Worm (Caenorhabditis elegans) whole organism, L4 larva: ENCODE measurements around the gene ubc-6.

Source experiments
- D1046.2 ChIP-seq: fragments of 200-800 bp; sonication (Bioruptor generic); IDR thresholded peaks from 2 replicates; pipeline ENCODE4 v1.3.6; 2022; ENCODE audit warnings: missing genetic modification characterization, missing compliant biosample characterization
- F10B5.3 ChIP-seq: sonication (generic microtip); optimal IDR thresholded peaks from 2 replicates; lab custom pipeline; 2016; ENCODE audit warnings: mild to moderate bottlenecking, missing genetic modification characterization, missing compliant biosample characterization
- F26F4.8 ChIP-seq: fragments of 200-800 bp; sonication (Bioruptor generic); conservative IDR thresholded peaks from 2 replicates; pipeline ENCODE4 v1.3.6; 2022; ENCODE audit warnings: missing genetic modification characterization, missing compliant biosample characterization
- F44E2.7 ChIP-seq: fragments of 200-800 bp; sonication (Bioruptor generic); IDR thresholded peaks from 2 replicates; pipeline ENCODE4 v2.1.2; 2022; ENCODE audit warnings: missing genetic modification characterization, missing compliant biosample characterization
- T20F7.1 ChIP-seq: fragments of 200-800 bp; sonication (Bioruptor generic); optimal IDR thresholded peaks from 2 replicates; lab custom pipeline; 2018; ENCODE audit warnings: mild to moderate bottlenecking, missing genetic modification characterization, missing compliant biosample characterization
- Y105C5A.15 ChIP-seq: fragments of 200-800 bp; sonication (Bioruptor generic); IDR thresholded peaks from 2 replicates; pipeline ENCODE4 v1.3.6; 2022; ENCODE audit warnings: missing genetic modification characterization, missing compliant biosample characterization
- Y5F2A.4 ChIP-seq: fragments of 200-800 bp; sonication (Bioruptor generic); optimal IDR thresholded peaks from 2 replicates; lab custom pipeline; 2018; ENCODE audit warnings: mild to moderate bottlenecking, missing genetic modification characterization, missing compliant biosample characterization
- ZK546.5 ChIP-seq, 2 experiments: sonication (generic microtip); optimal IDR thresholded peaks; 2 replicates each; lab custom pipeline; 2017; ENCODE audit warnings: missing biosample characterization in 2 of 2, missing genetic modification characterization in 2 of 2
- aly-2 ChIP-seq: sonication (generic microtip); optimal IDR thresholded peaks from 2 replicates; lab custom pipeline; 2018; ENCODE audit warnings: missing biosample characterization, missing genetic modification characterization
- ama-1 ChIP-seq: fragments of 150-350 bp; optimal IDR thresholded peaks from 2 replicates; lab custom pipeline; 2014; ENCODE audit warnings: inconsistent platforms, mixed read lengths
- arid-1 ChIP-seq: fragments of 200-800 bp; sonication (Bioruptor generic); conservative IDR thresholded peaks from 2 replicates; pipeline ENCODE4 v1.3.6; 2022; ENCODE audit warnings: missing genetic modification reagents, missing genetic modification characterization, missing compliant biosample characterization
- attf-4 ChIP-seq: sonication (generic microtip); optimal IDR thresholded peaks from 3 replicates; lab custom pipeline; 2017; ENCODE audit warnings: missing biosample characterization, missing genetic modification characterization
- ceh-20 ChIP-seq: fragments of 200-800 bp; sonication (Bioruptor generic); IDR thresholded peaks from 2 replicates; pipeline ENCODE4 v1.3.6; 2022; ENCODE audit warnings: missing genetic modification reagents, missing genetic modification characterization, missing compliant biosample characterization
- ceh-28 ChIP-seq: fragments of 150-350 bp; optimal IDR thresholded peaks from 2 replicates; lab custom pipeline; 2014; ENCODE audit warnings: missing biosample characterization, missing genetic modification reagents, missing genetic modification characterization
- ceh-32 ChIP-seq: sonication (generic microtip); optimal IDR thresholded peaks from 2 replicates; lab custom pipeline; 2016; ENCODE audit warnings: mild to moderate bottlenecking, missing genetic modification characterization, missing compliant biosample characterization; ENCODE audit not compliant: poor library complexity
- ceh-62 ChIP-seq: sonication (generic microtip); optimal IDR thresholded peaks from 2 replicates; lab custom pipeline; 2017; ENCODE audit warnings: missing biosample characterization, missing genetic modification characterization
- ceh-82 ChIP-seq: sonication (generic microtip); optimal IDR thresholded peaks from 2 replicates; lab custom pipeline; 2017; ENCODE audit warnings: missing biosample characterization, missing genetic modification characterization
- ces-1 ChIP-seq: fragments of 150-350 bp; sonication (generic microtip); optimal IDR thresholded peaks from 4 replicates; lab custom pipeline; 2014; ENCODE audit warnings: missing biosample characterization, missing genetic modification reagents, missing genetic modification characterization
- daf-16 ChIP-seq, 3 experiments: sonication (generic microtip); optimal IDR thresholded peaks; 2 replicates each; lab custom pipeline; 2016 to 2017; ENCODE audit warnings: missing genetic modification characterization in 3 of 3, missing genetic modification reagents in 3 of 3, mild to moderate bottlenecking in 2 of 3, missing compliant biosample characterization in 2 of 3, missing biosample characterization in 1 of 3, moderate library complexity in 1 of 3
- daf-8 ChIP-seq: fragments of 200-800 bp; sonication (Bioruptor generic); IDR thresholded peaks from 2 replicates; pipeline ENCODE4 v1.3.6; 2022; ENCODE audit warnings: missing genetic modification characterization, missing compliant biosample characterization
- dmd-6 ChIP-seq: fragments of 200-800 bp; sonication (Bioruptor generic); IDR thresholded peaks from 2 replicates; pipeline ENCODE4 v1.3.6; 2022; ENCODE audit warnings: missing genetic modification reagents, missing genetic modification characterization, missing compliant biosample characterization
- dpl-1 ChIP-seq: fragments of 150-350 bp; optimal IDR thresholded peaks from 2 replicates; lab custom pipeline; 2014; ENCODE audit warnings: missing biosample characterization, missing genetic modification reagents, missing genetic modification characterization
- egl-27 ChIP-seq: sonication (generic microtip); optimal IDR thresholded peaks from 3 replicates; lab custom pipeline; 2017; ENCODE audit warnings: missing biosample characterization, missing genetic modification reagents, missing genetic modification characterization
- fkh-10 ChIP-seq: fragments of 150-350 bp; optimal IDR thresholded peaks from 2 replicates; lab custom pipeline; 2014; ENCODE audit warnings: missing biosample characterization, missing genetic modification reagents, missing genetic modification characterization
- fos-1 ChIP-seq: fragments of 150-350 bp; optimal IDR thresholded peaks from 2 replicates; lab custom pipeline; 2014; ENCODE audit warnings: missing biosample characterization, missing genetic modification characterization
- gei-8 ChIP-seq: fragments of 200-800 bp; sonication (Bioruptor generic); optimal IDR thresholded peaks from 2 replicates; lab custom pipeline; 2018; ENCODE audit warnings: mild to moderate bottlenecking, missing genetic modification characterization, missing compliant biosample characterization
- hmg-1.1 ChIP-seq: fragments of 200-800 bp; sonication (Bioruptor generic); IDR thresholded peaks from 2 replicates; pipeline ENCODE4 v1.3.6; 2022; ENCODE audit warnings: missing genetic modification reagents, missing genetic modification characterization, missing compliant biosample characterization
- jun-1 ChIP-seq: fragments of 150-350 bp; optimal IDR thresholded peaks from 2 replicates; lab custom pipeline; 2014; ENCODE audit warnings: missing biosample characterization, missing genetic modification reagents, missing genetic modification characterization
- lim-7 ChIP-seq: fragments of 200-800 bp; sonication (Bioruptor generic); IDR thresholded peaks from 2 replicates; pipeline ENCODE4 v1.3.6; 2022; ENCODE audit warnings: missing genetic modification characterization, missing compliant biosample characterization
- lin-39 ChIP-seq: fragments of 150-350 bp; optimal IDR thresholded peaks from 2 replicates; lab custom pipeline; 2014; ENCODE audit warnings: missing biosample characterization, missing genetic modification reagents, missing genetic modification characterization
- lsy-2 ChIP-seq, 2 experiments: fragments of 150-350 bp in 1 of 2; sonication (generic microtip) in 1 of 2; optimal IDR thresholded peaks; 2 replicates each; lab custom pipeline; 2014 to 2017; ENCODE audit warnings: missing biosample characterization in 2 of 2, missing genetic modification characterization in 2 of 2
- madf-5 ChIP-seq, 2 experiments: fragments of 200-800 bp; sonication (Bioruptor generic); IDR thresholded peaks; 2 replicates each; pipeline ENCODE4 v1.3.6; 2022; ENCODE audit warnings: missing compliant biosample characterization in 2 of 2, missing genetic modification characterization in 2 of 2
- mdl-1 ChIP-seq, 2 experiments: fragments of 150-350 bp in 1 of 2; sonication (generic microtip) in 1 of 2; optimal IDR thresholded peaks; 2 replicates each; lab custom pipeline; 2014 to 2017; ENCODE audit warnings: missing biosample characterization in 2 of 2, missing genetic modification characterization in 2 of 2
- mxl-2 ChIP-seq: fragments of 200-800 bp; sonication (Bioruptor generic); conservative IDR thresholded peaks from 2 replicates; pipeline ENCODE4 v1.3.6; 2022; ENCODE audit warnings: missing genetic modification reagents, missing genetic modification characterization, missing compliant biosample characterization
- nhr-102 ChIP-seq: sonication (generic microtip); optimal IDR thresholded peaks from 2 replicates; lab custom pipeline; 2016; ENCODE audit warnings: mild to moderate bottlenecking, missing genetic modification characterization, moderate library complexity, missing compliant biosample characterization
- nhr-11 ChIP-seq: fragments of 150-350 bp; optimal IDR thresholded peaks from 2 replicates; lab custom pipeline; 2014; ENCODE audit warnings: missing biosample characterization, missing genetic modification characterization
- nhr-237 ChIP-seq: sonication (generic microtip); optimal IDR thresholded peaks from 2 replicates; lab custom pipeline; 2017; ENCODE audit warnings: missing biosample characterization, missing genetic modification characterization
- nhr-25 ChIP-seq: sonication (generic microtip); optimal IDR thresholded peaks from 2 replicates; lab custom pipeline; 2017; ENCODE audit warnings: missing genetic modification characterization, mild to moderate bottlenecking, missing compliant biosample characterization, antibody characterized with exemption, moderate library complexity, borderline replicate concordance; ENCODE audit not compliant: insufficient read depth
- nhr-41 ChIP-seq: fragments of 200-800 bp; sonication (Bioruptor generic); IDR thresholded peaks from 2 replicates; pipeline ENCODE4 v1.3.6; 2022; ENCODE audit warnings: missing genetic modification reagents, missing genetic modification characterization, missing compliant biosample characterization
- nhr-76 ChIP-seq: fragments of 150-350 bp; optimal IDR thresholded peaks from 2 replicates; lab custom pipeline; 2014; ENCODE audit warnings: missing biosample characterization, missing genetic modification characterization
- nhr-77 ChIP-seq: fragments of 150-350 bp; optimal IDR thresholded peaks from 2 replicates; lab custom pipeline; 2014; ENCODE audit warnings: missing biosample characterization, missing genetic modification characterization
- saeg-2 ChIP-seq: fragments of 200-800 bp; sonication (Bioruptor generic); IDR thresholded peaks from 2 replicates; pipeline ENCODE4 v1.3.6; 2022; ENCODE audit warnings: missing genetic modification reagents, missing genetic modification characterization, missing compliant biosample characterization
- set-16 ChIP-seq: fragments of 200-800 bp; sonication (Bioruptor generic); IDR thresholded peaks from 2 replicates; pipeline ENCODE4 v1.3.6; 2022; ENCODE audit warnings: missing genetic modification reagents, missing genetic modification characterization, missing compliant biosample characterization
- skn-1 ChIP-seq: fragments of 150-350 bp; optimal IDR thresholded peaks from 2 replicates; lab custom pipeline; 2014; ENCODE audit warnings: missing biosample characterization, missing genetic modification characterization
- snpc-4 ChIP-seq: fragments of 150-350 bp; optimal IDR thresholded peaks from 2 replicates; lab custom pipeline; 2014; ENCODE audit warnings: missing biosample characterization, missing genetic modification characterization
- unc-130 ChIP-seq: sonication (generic microtip); optimal IDR thresholded peaks from 2 replicates; lab custom pipeline; 2016; ENCODE audit warnings: missing genetic modification reagents, missing genetic modification characterization, missing compliant biosample characterization
- unc-39 ChIP-seq: sonication (generic microtip); optimal IDR thresholded peaks from 2 replicates; lab custom pipeline; 2017; ENCODE audit warnings: missing biosample characterization, missing genetic modification characterization
- vab-7 ChIP-seq: fragments of 200-800 bp; sonication (Bioruptor generic); IDR thresholded peaks from 2 replicates; pipeline ENCODE4 v1.3.6; 2022; ENCODE audit warnings: missing genetic modification reagents, missing genetic modification characterization, missing compliant biosample characterization
- zfp-3 ChIP-seq: fragments of 200-800 bp; sonication (Bioruptor generic); conservative IDR thresholded peaks from 2 replicates; pipeline ENCODE4 v1.3.6; 2022; ENCODE audit warnings: missing genetic modification reagents, missing genetic modification characterization, missing compliant biosample characterization
- ztf-11 ChIP-seq: fragments of 150-350 bp; optimal IDR thresholded peaks from 2 replicates; lab custom pipeline; 2014; ENCODE audit warnings: missing biosample characterization, missing genetic modification characterization

ubc-6 gene

ce11 chrII:7478487-7479234 is at the start of gene ubc-6, which contains the start of gene aka-1 (continued):
- TF ChIP-seq nhr-237, result no peak
- no peak for TF ChIP-seq aly-2 (tag; lab: Kevin White, UChicago)
- peak; percentile 24 for TF ChIP-seq ces-1 (GFP tag; lab: Kevin White, UChicago)
- TF ChIP-seq D1046.2 (GFP tag; lab: Robert Waterston, UW), result peak; percentile 94
- no peak for TF ChIP-seq ama-1
- no peak for TF ChIP-seq skn-1 (tag; lab: Kevin White, UChicago)
- TF ChIP-seq snpc-4, result no peak
- TF ChIP-seq ztf-11 (tag; lab: Kevin White, UChicago), result no peak
- peak; percentile 89 for TF ChIP-seq T20F7.1
- TF ChIP-seq nhr-41 (GFP tag; lab: Robert Waterston, UW), result peak; percentile 61; the same call in 1 of the 2 replicates
- no peak for TF ChIP-seq attf-4 (tag; lab: Kevin White, UChicago)
- TF ChIP-seq nhr-76 (tag; lab: Kevin White, UChicago), result peak; percentile 8
- no peak for TF ChIP-seq ZK546.5 (tag; optimal IDR thresholded peaks at IDR 0.05; lab: Kevin White, UChicago)
- peak; percentile 35 for TF ChIP-seq Y5F2A.4 (GFP tag; lab: Kevin White, UChicago)
- TF ChIP-seq lsy-2 (tag; optimal IDR thresholded peaks at IDR 0.05; lab: Kevin White, UChicago), result peak; percentile 72 to 86
- peak; percentile 91 for TF ChIP-seq hmg-1.1 (GFP tag; lab: Robert Waterston, UW)
- TF ChIP-seq ceh-62 (tag; lab: Kevin White, UChicago), result no peak
- TF ChIP-seq vab-7 (GFP tag; lab: Robert Waterston, UW), result peak; percentile 93
- TF ChIP-seq nhr-77, result peak; percentile 61
- TF ChIP-seq set-16 (GFP tag; lab: Robert Waterston, UW), result peak; percentile 73
- peak; percentile 72 for TF ChIP-seq nhr-11 (tag; lab: Kevin White, UChicago)
- TF ChIP-seq fos-1 (tag; lab: Kevin White, UChicago), result no peak
- no peak for TF ChIP-seq daf-8 (GFP tag; lab: Robert Waterston, UW)
- TF ChIP-seq daf-16 (GFP tag; optimal IDR thresholded peaks at IDR 0.05; lab: Kevin White, UChicago), result peak; percentile 28 to 67
- no peak for TF ChIP-seq daf-16 (tag; optimal IDR thresholded peaks at IDR 0.05; lab: Kevin White, UChicago)
- TF ChIP-seq Y105C5A.15 (GFP tag; lab: Robert Waterston, UW), result peak; percentile 68; the same call in 1 of the 2 replicates
- peak; percentile 94 for TF ChIP-seq dmd-6 (GFP tag; lab: Robert Waterston, UW)
- no peak for TF ChIP-seq ceh-32 (tag; lab: Kevin White, UChicago)
- TF ChIP-seq unc-39 (tag; lab: Kevin White, UChicago), result no peak
- peak; percentile 70; the same call in 1 of the 2 replicates for TF ChIP-seq mxl-2 (GFP tag; lab: Robert Waterston, UW)
- peak; percentile 94 for TF ChIP-seq unc-130 (GFP tag; lab: Kevin White, UChicago)
- TF ChIP-seq saeg-2 (GFP tag; lab: Robert Waterston, UW), result peak; percentile 85
- TF ChIP-seq nhr-102, result peak; percentile 89
- TF ChIP-seq madf-5 (GFP tag; IDR thresholded peaks at IDR 0.05; lab: Robert Waterston, UW), result peak; percentile 34 to 85; a peak in 2 of 4 replicates
- peak; percentile 95 for TF ChIP-seq ceh-20 (GFP tag; lab: Robert Waterston, UW)
- TF ChIP-seq mdl-1 (tag; optimal IDR thresholded peaks at IDR 0.05; lab: Kevin White, UChicago), result peak; percentile 27 to 61
- TF ChIP-seq lim-7 (GFP tag; lab: Robert Waterston, UW), result peak; percentile 70
- TF ChIP-seq jun-1, result peak; percentile 21
- TF ChIP-seq arid-1 (GFP tag; lab: Robert Waterston, UW), result peak; percentile 95
- TF ChIP-seq zfp-3 (GFP tag; lab: Robert Waterston, UW), result peak; percentile 81
- peak; percentile 47 for TF ChIP-seq fkh-10 (GFP tag; lab: Kevin White, UChicago)
- TF ChIP-seq ceh-82 (tag; lab: Kevin White, UChicago), result no peak
- peak; percentile 11 for TF ChIP-seq gei-8 (GFP tag; lab: Kevin White, UChicago)
- peak; percentile 63 for TF ChIP-seq dpl-1 (GFP tag; lab: Kevin White, UChicago)
- no peak for TF ChIP-seq ceh-28 (tag; lab: Kevin White, UChicago)
- no peak for TF ChIP-seq F26F4.8 (GFP tag; lab: Robert Waterston, UW)
- no peak for TF ChIP-seq lin-39 (tag; lab: Kevin White, UChicago)
- TF ChIP-seq F10B5.3 (tag; lab: Kevin White, UChicago), result no peak
- 0 out of 2 replicates have a peak, but pooled peaks have one; percentile 24 for TF ChIP-seq F44E2.7 (GFP tag; lab: Robert Waterston, UW)
- TF ChIP-seq nhr-25 (tag; lab: Kevin White, UChicago), result peak; percentile 34
- TF ChIP-seq egl-27 (tag; lab: Kevin White, UChicago), result no peak
